Worm (Caenorhabditis elegans) whole organism, L4 larva: ENCODE data around the gene pmk-3.

Experiments
- F10B5.3 ChIP-seq: sonication (generic microtip); optimal IDR thresholded peaks from 2 replicates; lab custom pipeline; 2016; ENCODE audit warnings: mild to moderate bottlenecking, missing genetic modification characterization, missing compliant biosample characterization
- ZK546.5 ChIP-seq, 2 experiments: sonication (generic microtip); optimal IDR thresholded peaks; 2 replicates each; lab custom pipeline; 2017; ENCODE audit warnings: missing biosample characterization in 2 of 2, missing genetic modification characterization in 2 of 2
- aly-2 ChIP-seq: sonication (generic microtip); optimal IDR thresholded peaks from 2 replicates; lab custom pipeline; 2018; ENCODE audit warnings: missing biosample characterization, missing genetic modification characterization
- ceh-82 ChIP-seq: sonication (generic microtip); optimal IDR thresholded peaks from 2 replicates; lab custom pipeline; 2017; ENCODE audit warnings: missing biosample characterization, missing genetic modification characterization
- fkh-10 ChIP-seq: fragments of 150-350 bp; optimal IDR thresholded peaks from 2 replicates; lab custom pipeline; 2014; ENCODE audit warnings: missing biosample characterization, missing genetic modification reagents, missing genetic modification characterization
- lin-39 ChIP-seq: fragments of 150-350 bp; optimal IDR thresholded peaks from 2 replicates; lab custom pipeline; 2014; ENCODE audit warnings: missing biosample characterization, missing genetic modification reagents, missing genetic modification characterization
- mdl-1 ChIP-seq, 2 experiments: fragments of 150-350 bp in 1 of 2; sonication (generic microtip) in 1 of 2; optimal IDR thresholded peaks; 2 replicates each; lab custom pipeline; 2014 to 2017; ENCODE audit warnings: missing biosample characterization in 2 of 2, missing genetic modification characterization in 2 of 2
- mxl-2 ChIP-seq: fragments of 200-800 bp; sonication (Bioruptor generic); conservative IDR thresholded peaks from 2 replicates; pipeline ENCODE4 v1.3.6; 2022; ENCODE audit warnings: missing genetic modification reagents, missing genetic modification characterization, missing compliant biosample characterization
- nhr-76 ChIP-seq: fragments of 150-350 bp; optimal IDR thresholded peaks from 2 replicates; lab custom pipeline; 2014; ENCODE audit warnings: missing biosample characterization, missing genetic modification characterization
- pha-4 ChIP-seq, 2 experiments: fragments of 150-350 bp in 1 of 2; fragments of 200-800 bp in 1 of 2; sonication (Bioruptor generic) in 1 of 2; IDR thresholded peaks in 1 of 2; optimal IDR thresholded peaks in 1 of 2; 2 replicates each; pipeline versions ENCODE4 v1.3.6 to Lab custom; 2014 to 2022; ENCODE audit warnings: missing genetic modification characterization in 2 of 2, missing genetic modification reagents in 2 of 2, missing biosample characterization in 1 of 2, missing compliant biosample characterization in 1 of 2
- zag-1 ChIP-seq: fragments of 150-350 bp; optimal IDR thresholded peaks from 2 replicates; lab custom pipeline; 2014; ENCODE audit warnings: missing biosample characterization, missing genetic modification characterization

DNA sequence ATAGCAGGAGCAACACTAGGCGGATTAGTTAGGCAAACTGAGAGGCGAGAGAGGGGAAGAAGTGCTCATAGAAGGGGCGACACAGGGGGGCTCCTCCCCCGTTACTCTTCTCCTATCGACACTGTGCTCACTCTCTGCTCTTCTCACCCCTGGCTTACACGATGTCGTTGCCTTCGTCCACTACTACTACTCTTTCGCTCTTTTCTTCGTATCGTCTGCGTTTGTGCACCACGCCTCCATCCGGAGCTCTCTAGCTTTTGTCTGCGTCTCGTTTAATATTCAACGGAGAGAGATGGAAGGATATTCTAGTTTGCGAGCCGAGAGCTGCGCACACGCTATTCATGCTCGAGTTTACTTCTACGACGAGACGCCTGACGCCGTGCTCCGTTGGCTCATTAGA, 44.3 kb downstream of the pmk-3 start:
- TF ChIP-seq nhr-76, result no peak
- TF ChIP-seq ceh-82 (tag; lab: Kevin White, UChicago), result no peak
- TF ChIP-seq mdl-1 (tag; optimal IDR thresholded peaks at IDR 0.05; lab: Kevin White, UChicago), result peak in 1 of 2 experiments; percentile 12
- TF ChIP-seq mxl-2 (GFP tag; lab: Robert Waterston, UW), result no peak
- TF ChIP-seq aly-2, result no peak
- peak; percentile 65 for TF ChIP-seq fkh-10 (GFP tag; lab: Kevin White, UChicago)
- no peak for TF ChIP-seq ZK546.5 (tag; optimal IDR thresholded peaks at IDR 0.05; lab: Kevin White, UChicago)
- TF ChIP-seq F10B5.3 (tag; lab: Kevin White, UChicago), result no peak
- no peak for TF ChIP-seq zag-1
- no peak for TF ChIP-seq lin-39 (tag; lab: Kevin White, UChicago)
- TF ChIP-seq pha-4 (GFP tag; IDR thresholded peaks at IDR 0.05; lab: Robert Waterston, UW), result peak; percentile 34; the same call in 1 of the 2 replicates
- no peak for TF ChIP-seq pha-4 (tag; optimal IDR thresholded peaks at IDR 0.05; lab: Kevin White, UChicago)
